Worm (Caenorhabditis elegans) whole organism, dauer: ENCODE data around the gene Y62H9A.5.

Experiments
- unc-62 ChIP-seq: sonication (generic microtip); optimal IDR thresholded peaks from 2 replicates; lab custom pipeline; 2017; ENCODE audit warnings: missing biosample characterization, missing genetic modification reagents, missing genetic modification characterization

Y62H9A.5 gene

ce11 chrX:11882800-11883199 lies at the start of gene Y62H9A.5, which contains the start of gene ule-5:
TSS of gene Y62H9A.5 (minus strand) at chrX:11882900.
TSS of gene ule-5 (plus strand) at chrX:11883127.
- TF ChIP-seq unc-62 (GFP tag; lab: Kevin White, UChicago) = no peak

- no peak for TF ChIP-seq unc-62 (GFP tag; lab: Kevin White, UChicago)
These were observed 48.9 kb upstream of the Y62H9A.5 start, which contains the start of gene dot-1.4 for ce11 chrX:11931559-11931958. TSS of gene dot-1.4 (minus strand) at chrX:11931659.

ce11 chrX:11927585-11927984 lies 44.9 kb upstream of the Y62H9A.5 start, which contains the start of gene F55G7.4:
TSS of gene F55G7.4 (plus strand) at chrX:11927885.
- TF ChIP-seq unc-62 (GFP tag; lab: Kevin White, UChicago) = no peak

- no peak for TF ChIP-seq unc-62 (GFP tag; lab: Kevin White, UChicago)
These were observed 42.5 kb upstream of the Y62H9A.5 start for ce11 chrX:11925243-11925642.

ce11 chrX:11924158-11924557 lies 41.5 kb upstream of the Y62H9A.5 start, which contains the start of gene F55G7.1:
TSS of gene F55G7.1 (plus strand) at chrX:11924433.
- no peak for TF ChIP-seq unc-62 (GFP tag; lab: Kevin White, UChicago)

- TF ChIP-seq unc-62 (GFP tag; lab: Kevin White, UChicago) = no peak
These were observed 38.1 kb upstream of the Y62H9A.5 start, which contains the start of gene Y62H9A.14 for ce11 chrX:11920723-11921283. TSS of gene Y62H9A.14 (plus strand) at chrX:11921233.

- TF ChIP-seq unc-62 (GFP tag; lab: Kevin White, UChicago) = no peak
These were observed 35.3 kb upstream of the Y62H9A.5 start, which contains the start of gene Y62H9A.16 for ce11 chrX:11917994-11918393. TSS of gene Y62H9A.16 (plus strand) at chrX:11918294.

- no peak for TF ChIP-seq unc-62 (GFP tag; lab: Kevin White, UChicago)
These were observed 34.0 kb upstream of the Y62H9A.5 start, which contains the start of gene Y62H9A.13 for ce11 chrX:11916705-11917104. TSS of gene Y62H9A.13 (plus strand) at chrX:11917005.

- no peak for TF ChIP-seq unc-62 (GFP tag; lab: Kevin White, UChicago)
These were observed 31.1 kb upstream of the Y62H9A.5 start, which contains the start of gene Y62H9A.12 for ce11 chrX:11913824-11914223. TSS of gene Y62H9A.12 (plus strand) at chrX:11914124.

ce11 chrX:11910046-11910445 lies 27.3 kb upstream of the Y62H9A.5 start, which contains the start of gene Y62H9A.15:
TSS of gene Y62H9A.15 (minus strand) at chrX:11910145.
- TF ChIP-seq unc-62 (GFP tag; lab: Kevin White, UChicago) = no peak

ce11 chrX:11909168-11909567 lies 26.5 kb upstream of the Y62H9A.5 start:
- no peak for TF ChIP-seq unc-62 (GFP tag; lab: Kevin White, UChicago)

- TF ChIP-seq unc-62 (GFP tag; lab: Kevin White, UChicago) = no peak
These were observed 25.5 kb upstream of the Y62H9A.5 start for ce11 chrX:11908226-11908625.

- no peak for TF ChIP-seq unc-62 (GFP tag; lab: Kevin White, UChicago)
These were observed 24.6 kb upstream of the Y62H9A.5 start, which contains the start of gene Y62H9A.11 for ce11 chrX:11907263-11907662. TSS of gene Y62H9A.11 (minus strand) at chrX:11907363.

- no peak for TF ChIP-seq unc-62 (GFP tag; lab: Kevin White, UChicago)
These were observed 23.9 kb upstream of the Y62H9A.5 start for ce11 chrX:11906626-11907025.

ce11 chrX:11902661-11903060 lies 20.0 kb upstream of the Y62H9A.5 start, which contains the start of gene Y62H9A.10:
TSS of gene Y62H9A.10 (minus strand) at chrX:11902761.
- TF ChIP-seq unc-62 (GFP tag; lab: Kevin White, UChicago) = no peak

ce11 chrX:11899031-11899430 lies 16.3 kb upstream of the Y62H9A.5 start:
- no peak for TF ChIP-seq unc-62 (GFP tag; lab: Kevin White, UChicago)

- TF ChIP-seq unc-62 (GFP tag; lab: Kevin White, UChicago) = no peak
These were observed 15.3 kb upstream of the Y62H9A.5 start, which contains the start of gene Y62H9A.9 for ce11 chrX:11898040-11898439. TSS of gene Y62H9A.9 (minus strand) at chrX:11898140.
